Worm (Caenorhabditis elegans) whole organism, L4 larva: Measurements from ENCODE around the gene fbxa-2.
A peak's percentile ranks its signal among the peaks of the same experiment; 100 is the strongest.

Experiments
- F26F4.8 ChIP-seq: fragments of 200-800 bp; sonication (Bioruptor generic); conservative IDR thresholded peaks from 2 replicates; pipeline ENCODE4 v1.3.6; 2022; ENCODE audit warnings: missing genetic modification characterization, missing compliant biosample characterization
- F49E8.2 ChIP-seq: sonication (generic microtip); optimal IDR thresholded peaks from 2 replicates; lab custom pipeline; 2016; ENCODE audit warnings: missing compliant biosample characterization, mild to moderate bottlenecking, missing genetic modification characterization, borderline replicate concordance
- T26A8.4 ChIP-seq: fragments of 200-800 bp; sonication (Bioruptor generic); IDR thresholded peaks from 2 replicates; pipeline ENCODE4 v1.3.6; 2022; ENCODE audit warnings: missing genetic modification characterization, missing compliant biosample characterization
- Y105C5A.15 ChIP-seq: fragments of 200-800 bp; sonication (Bioruptor generic); IDR thresholded peaks from 2 replicates; pipeline ENCODE4 v1.3.6; 2022; ENCODE audit warnings: missing genetic modification characterization, missing compliant biosample characterization
- ZK546.5 ChIP-seq, 2 experiments: sonication (generic microtip); optimal IDR thresholded peaks; 2 replicates each; lab custom pipeline; 2017; ENCODE audit warnings: missing biosample characterization in 2 of 2, missing genetic modification characterization in 2 of 2
- ama-1 ChIP-seq: fragments of 150-350 bp; optimal IDR thresholded peaks from 2 replicates; lab custom pipeline; 2014; ENCODE audit warnings: inconsistent platforms, mixed read lengths
- ceh-20 ChIP-seq: fragments of 200-800 bp; sonication (Bioruptor generic); IDR thresholded peaks from 2 replicates; pipeline ENCODE4 v1.3.6; 2022; ENCODE audit warnings: missing genetic modification reagents, missing genetic modification characterization, missing compliant biosample characterization
- ceh-28 ChIP-seq: fragments of 150-350 bp; optimal IDR thresholded peaks from 2 replicates; lab custom pipeline; 2014; ENCODE audit warnings: missing biosample characterization, missing genetic modification reagents, missing genetic modification characterization
- ceh-32 ChIP-seq: sonication (generic microtip); optimal IDR thresholded peaks from 2 replicates; lab custom pipeline; 2016; ENCODE audit warnings: mild to moderate bottlenecking, missing genetic modification characterization, missing compliant biosample characterization; ENCODE audit not compliant: poor library complexity
- ceh-62 ChIP-seq: sonication (generic microtip); optimal IDR thresholded peaks from 2 replicates; lab custom pipeline; 2017; ENCODE audit warnings: missing biosample characterization, missing genetic modification characterization
- daf-16 ChIP-seq, 3 experiments: sonication (generic microtip); optimal IDR thresholded peaks; 2 replicates each; lab custom pipeline; 2016 to 2017; ENCODE audit warnings: missing genetic modification characterization in 3 of 3, missing genetic modification reagents in 3 of 3, mild to moderate bottlenecking in 2 of 3, missing compliant biosample characterization in 2 of 3, missing biosample characterization in 1 of 3, moderate library complexity in 1 of 3
- dmd-6 ChIP-seq: fragments of 200-800 bp; sonication (Bioruptor generic); IDR thresholded peaks from 2 replicates; pipeline ENCODE4 v1.3.6; 2022; ENCODE audit warnings: missing genetic modification reagents, missing genetic modification characterization, missing compliant biosample characterization
- dpl-1 ChIP-seq: fragments of 150-350 bp; optimal IDR thresholded peaks from 2 replicates; lab custom pipeline; 2014; ENCODE audit warnings: missing biosample characterization, missing genetic modification reagents, missing genetic modification characterization
- dve-1 ChIP-seq: sonication (generic microtip); optimal IDR thresholded peaks from 2 replicates; lab custom pipeline; 2017; ENCODE audit warnings: antibody characterized with exemption, mild to moderate bottlenecking, missing genetic modification characterization, missing compliant biosample characterization; ENCODE audit not compliant: insufficient read depth
- fos-1 ChIP-seq: fragments of 150-350 bp; optimal IDR thresholded peaks from 2 replicates; lab custom pipeline; 2014; ENCODE audit warnings: missing biosample characterization, missing genetic modification characterization
- gei-8 ChIP-seq: fragments of 200-800 bp; sonication (Bioruptor generic); optimal IDR thresholded peaks from 2 replicates; lab custom pipeline; 2018; ENCODE audit warnings: mild to moderate bottlenecking, missing genetic modification characterization, missing compliant biosample characterization
- jun-1 ChIP-seq: fragments of 150-350 bp; optimal IDR thresholded peaks from 2 replicates; lab custom pipeline; 2014; ENCODE audit warnings: missing biosample characterization, missing genetic modification reagents, missing genetic modification characterization
- lim-7 ChIP-seq: fragments of 200-800 bp; sonication (Bioruptor generic); IDR thresholded peaks from 2 replicates; pipeline ENCODE4 v1.3.6; 2022; ENCODE audit warnings: missing genetic modification characterization, missing compliant biosample characterization
- lin-39 ChIP-seq: fragments of 150-350 bp; optimal IDR thresholded peaks from 2 replicates; lab custom pipeline; 2014; ENCODE audit warnings: missing biosample characterization, missing genetic modification reagents, missing genetic modification characterization
- lir-3 ChIP-seq: sonication (generic microtip); optimal IDR thresholded peaks from 2 replicates; lab custom pipeline; 2016; ENCODE audit warnings: mild to moderate bottlenecking, missing genetic modification characterization, missing compliant biosample characterization
- madf-9 ChIP-seq: fragments of 200-800 bp; sonication (Bioruptor generic); conservative IDR thresholded peaks from 2 replicates; pipeline ENCODE4 v1.3.6; 2022; ENCODE audit warnings: missing genetic modification reagents, missing genetic modification characterization, missing compliant biosample characterization
- nhr-28 ChIP-seq: fragments of 150-350 bp; optimal IDR thresholded peaks from 2 replicates; lab custom pipeline; 2014; ENCODE audit warnings: missing biosample characterization, missing genetic modification characterization
- nhr-42 ChIP-seq: fragments of 200-800 bp; sonication (Bioruptor generic); IDR thresholded peaks from 2 replicates; pipeline ENCODE4 v1.3.6; 2022; ENCODE audit warnings: missing genetic modification characterization, missing compliant biosample characterization
- nhr-76 ChIP-seq: fragments of 150-350 bp; optimal IDR thresholded peaks from 2 replicates; lab custom pipeline; 2014; ENCODE audit warnings: missing biosample characterization, missing genetic modification characterization
- nhr-77 ChIP-seq: fragments of 150-350 bp; optimal IDR thresholded peaks from 2 replicates; lab custom pipeline; 2014; ENCODE audit warnings: missing biosample characterization, missing genetic modification characterization
- pqm-1 ChIP-seq: sonication (generic microtip); optimal IDR thresholded peaks from 2 replicates; lab custom pipeline; 2017; ENCODE audit warnings: missing biosample characterization, missing genetic modification characterization
- saeg-2 ChIP-seq: fragments of 200-800 bp; sonication (Bioruptor generic); IDR thresholded peaks from 2 replicates; pipeline ENCODE4 v1.3.6; 2022; ENCODE audit warnings: missing genetic modification reagents, missing genetic modification characterization, missing compliant biosample characterization
- sdz-12 ChIP-seq: fragments of 200-800 bp; sonication (Bioruptor generic); optimal IDR thresholded peaks from 2 replicates; lab custom pipeline; 2018; ENCODE audit warnings: mild to moderate bottlenecking, missing genetic modification characterization, missing compliant biosample characterization
- set-16 ChIP-seq: fragments of 200-800 bp; sonication (Bioruptor generic); IDR thresholded peaks from 2 replicates; pipeline ENCODE4 v1.3.6; 2022; ENCODE audit warnings: missing genetic modification reagents, missing genetic modification characterization, missing compliant biosample characterization
- skn-1 ChIP-seq: fragments of 150-350 bp; optimal IDR thresholded peaks from 2 replicates; lab custom pipeline; 2014; ENCODE audit warnings: missing biosample characterization, missing genetic modification characterization
- snpc-4 ChIP-seq: fragments of 150-350 bp; optimal IDR thresholded peaks from 2 replicates; lab custom pipeline; 2014; ENCODE audit warnings: missing biosample characterization, missing genetic modification characterization
- spr-1 ChIP-seq: sonication (generic microtip); optimal IDR thresholded peaks from 2 replicates; lab custom pipeline; 2016; ENCODE audit warnings: mild to moderate bottlenecking, missing genetic modification characterization, missing compliant biosample characterization
- unc-130 ChIP-seq: sonication (generic microtip); optimal IDR thresholded peaks from 2 replicates; lab custom pipeline; 2016; ENCODE audit warnings: missing genetic modification reagents, missing genetic modification characterization, missing compliant biosample characterization
- unc-62 ChIP-seq, 3 experiments: fragments of 150-350 bp in 1 of 3; sonication (generic microtip); optimal IDR thresholded peaks in 2 of 3; peaks in 1 of 3; 1 replicate in 1 of 3; 2 replicates in 2 of 3; lab custom pipeline; 2014 to 2017; ENCODE audit warnings: missing biosample characterization in 3 of 3, missing genetic modification characterization in 3 of 3, missing genetic modification reagents in 3 of 3, missing genotype in 1 of 3
- zag-1 ChIP-seq: fragments of 150-350 bp; optimal IDR thresholded peaks from 2 replicates; lab custom pipeline; 2014; ENCODE audit warnings: missing biosample characterization, missing genetic modification characterization
- zip-11 ChIP-seq: fragments of 200-800 bp; sonication (Bioruptor generic); IDR thresholded peaks from 2 replicates; pipeline ENCODE4 v1.3.6; 2022; ENCODE audit warnings: missing genetic modification characterization, missing compliant biosample characterization
- ztf-11 ChIP-seq: fragments of 150-350 bp; optimal IDR thresholded peaks from 2 replicates; lab custom pipeline; 2014; ENCODE audit warnings: missing biosample characterization, missing genetic modification characterization

Gene fbxa-2

DNA sequence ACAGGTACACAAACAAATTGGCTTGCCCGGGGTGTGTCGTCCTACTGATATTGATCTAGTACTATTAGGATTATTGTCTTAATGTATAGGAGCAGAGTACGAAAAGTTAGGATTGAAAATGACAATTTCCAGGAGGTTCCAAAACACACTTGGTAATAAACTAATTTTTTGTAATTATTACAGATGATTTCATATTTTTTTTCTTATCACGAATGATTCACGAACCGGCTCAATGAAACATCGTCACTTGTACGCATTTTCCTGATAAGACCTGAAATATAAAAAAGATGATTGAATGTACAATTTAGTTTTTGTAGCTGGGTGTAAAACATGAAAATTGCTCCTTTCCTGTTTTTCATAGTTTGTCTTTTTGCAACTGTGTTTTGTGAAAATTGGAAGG, 33.0 kb upstream of the fbxa-2 start, which contains the start of the genes C31A11.13 and oac-6:
C31A11.13 (minus strand) TSS at position 113 of the 400 bp plus-strand sequence.
oac-6 (plus strand) TSS at position 279 of the 400 bp plus-strand sequence.
- TF ChIP-seq nhr-42 (no peak), pqm-1 (tag; lab: Kevin White, UChicago) (peak; percentile 37), nhr-28 (peak; percentile 27), unc-62 (GFP tag; optimal IDR thresholded peaks at IDR 0.05 in 1 of 2; lab: Kevin White, UChicago) (peak in 1 of 2 experiments; percentile 65), unc-62 (tag; optimal IDR thresholded peaks at IDR 0.05; lab: Kevin White, UChicago) (no peak), daf-16 (GFP tag; optimal IDR thresholded peaks at IDR 0.05; lab: Kevin White, UChicago) (no peak), daf-16 (tag; optimal IDR thresholded peaks at IDR 0.05; lab: Kevin White, UChicago) (peak; percentile 9), F26F4.8 (GFP tag; lab: Robert Waterston, UW) (no peak)
- TF ChIP-seq, all 104 proteins: peak for 4

DNA sequence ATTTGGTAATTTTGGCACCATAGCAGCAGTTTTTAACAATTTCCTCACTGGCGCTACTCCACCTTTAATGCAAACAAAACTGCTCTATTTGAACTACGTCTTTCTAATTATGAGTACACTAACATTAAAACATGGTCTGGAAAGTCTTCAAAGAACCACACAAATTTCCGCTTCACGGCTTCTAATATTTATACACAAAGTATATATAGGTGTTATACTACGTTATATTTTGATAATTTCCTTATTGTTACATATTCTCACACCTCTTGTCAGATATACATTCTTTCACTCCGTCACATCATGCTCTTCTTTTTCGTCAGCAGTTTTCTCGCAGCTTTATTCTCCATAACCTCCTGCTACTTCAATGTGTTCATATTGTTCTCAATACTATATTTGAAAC, 30.8 kb upstream of the fbxa-2 start, which contains the start of gene srbc-82:
srbc-82 (plus strand) TSS at position 301 of the 400 bp plus-strand sequence.
- TF ChIP-seq saeg-2 (GFP tag; lab: Robert Waterston, UW) (no peak), ceh-20 (GFP tag; lab: Robert Waterston, UW) (no peak), gei-8 (GFP tag; lab: Kevin White, UChicago) (no peak), ZK546.5 (tag; optimal IDR thresholded peaks at IDR 0.05; lab: Kevin White, UChicago) (no peak), snpc-4 (tag; lab: Kevin White, UChicago) (no peak), lin-39 (tag; lab: Kevin White, UChicago) (no peak), skn-1 (no peak), ceh-62 (tag; lab: Kevin White, UChicago) (no peak), sdz-12 (GFP tag; lab: Kevin White, UChicago) (no peak), jun-1 (tag; lab: Kevin White, UChicago) (no peak), ceh-32 (tag; lab: Kevin White, UChicago) (no peak), F49E8.2 (no peak), nhr-76 (tag; lab: Kevin White, UChicago) (no peak), dpl-1 (GFP tag; lab: Kevin White, UChicago) (no peak), nhr-77 (no peak), dve-1 (tag; lab: Kevin White, UChicago) (no peak), ama-1 (lab: Kevin White, UChicago) (no peak), zip-11 (no peak), daf-16 (GFP tag; optimal IDR thresholded peaks at IDR 0.05; lab: Kevin White, UChicago) (no peak), daf-16 (tag; optimal IDR thresholded peaks at IDR 0.05; lab: Kevin White, UChicago) (no peak), lim-7 (GFP tag; lab: Robert Waterston, UW) (no peak)
- TF ChIP-seq, all 104 proteins: peak for 0

DNA sequence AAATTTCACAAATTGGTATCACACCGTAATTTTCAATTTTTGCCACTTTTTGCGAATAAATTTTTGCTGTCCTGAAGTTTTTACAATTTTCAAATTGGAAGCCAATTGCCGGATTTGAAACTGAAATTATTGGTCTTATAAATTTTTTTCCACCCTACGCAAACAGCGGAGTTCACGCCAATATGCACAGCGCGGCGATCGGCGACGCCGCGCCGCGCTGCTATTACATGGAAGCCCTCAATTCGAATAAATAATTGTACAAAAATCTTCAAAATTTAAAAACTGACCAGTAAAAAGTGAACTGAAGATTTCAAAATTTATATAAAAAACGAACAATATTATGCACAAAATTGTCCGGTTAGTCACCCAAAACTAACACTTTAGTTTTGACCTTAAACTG, 30.4 kb upstream of the fbxa-2 start:
- TF ChIP-seq lin-39 (tag; lab: Kevin White, UChicago) (no peak), dmd-6 (no peak), lir-3 (no peak), fos-1 (tag; lab: Kevin White, UChicago) (no peak), zag-1 (no peak), lim-7 (GFP tag; lab: Robert Waterston, UW) (no peak), ztf-11 (tag; lab: Kevin White, UChicago) (no peak)

DNA sequence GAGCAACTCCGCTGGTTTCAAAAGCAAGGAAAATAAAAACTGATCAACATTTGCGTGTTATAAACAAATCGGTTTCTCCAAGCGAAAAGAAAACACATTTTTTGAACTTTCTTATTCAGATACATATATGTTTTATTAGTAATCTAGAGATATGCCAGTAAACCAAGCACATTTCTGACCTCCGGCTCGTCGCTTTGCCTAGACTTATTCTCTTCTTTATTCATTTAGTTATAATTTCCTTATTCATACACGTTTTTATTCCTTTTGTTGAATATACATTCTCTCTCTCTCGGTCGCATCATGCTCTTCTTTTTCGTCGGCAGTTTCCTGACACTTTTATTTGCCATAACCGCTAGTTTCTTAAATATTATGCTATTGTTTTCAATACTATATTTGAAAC, 29.2 kb upstream of the fbxa-2 start, which contains the start of gene srbc-84:
srbc-84 (plus strand) TSS at position 301 of the 400 bp plus-strand sequence.
- TF ChIP-seq unc-62 (GFP tag; optimal IDR thresholded peaks at IDR 0.05 in 1 of 2; lab: Kevin White, UChicago) (no peak), unc-62 (tag; optimal IDR thresholded peaks at IDR 0.05; lab: Kevin White, UChicago) (no peak), Y105C5A.15 (GFP tag; lab: Robert Waterston, UW) (no peak), madf-9 (GFP tag; lab: Robert Waterston, UW) (no peak), unc-130 (GFP tag; lab: Kevin White, UChicago) (no peak), spr-1 (no peak), ceh-28 (tag; lab: Kevin White, UChicago) (no peak), jun-1 (tag; lab: Kevin White, UChicago) (no peak), pqm-1 (tag; lab: Kevin White, UChicago) (no peak), T26A8.4 (GFP tag; lab: Robert Waterston, UW) (no peak), set-16 (GFP tag; lab: Robert Waterston, UW) (no peak)
